Worm (Caenorhabditis elegans) whole organism, L2 larva: ENCODE data around the gene pnn-1.

ENCODE experiments used
- F13H6.1 ChIP-seq: sonication (generic microtip); optimal IDR thresholded peaks from 2 replicates; lab custom pipeline; 2016; ENCODE audit warnings: missing genetic modification characterization, missing compliant biosample characterization
- R02D3.7 ChIP-seq: fragments of 150-350 bp; optimal IDR thresholded peaks from 2 replicates; lab custom pipeline; 2014; ENCODE audit warnings: missing biosample characterization, missing genetic modification characterization
- Y55F3AM.14 ChIP-seq: fragments of 200-800 bp; sonication (Bioruptor generic); optimal IDR thresholded peaks from 2 replicates; lab custom pipeline; 2018; ENCODE audit warnings: mild to moderate bottlenecking, missing genetic modification characterization, missing compliant biosample characterization
- ZK546.5 ChIP-seq: sonication (generic microtip); optimal IDR thresholded peaks from 2 replicates; lab custom pipeline; 2017; ENCODE audit warnings: missing biosample characterization, missing genetic modification characterization
- ama-1 ChIP-seq: fragments of 150-350 bp; optimal IDR thresholded peaks from 2 replicates; lab custom pipeline; 2018; ENCODE audit warnings: inconsistent platforms
- blmp-1 ChIP-seq: sonication (generic microtip); optimal IDR thresholded peaks from 2 replicates; lab custom pipeline; 2017; ENCODE audit warnings: missing genetic modification characterization, mild to moderate bottlenecking, missing compliant biosample characterization, antibody characterized with exemption, moderate library complexity; ENCODE audit not compliant: insufficient read depth
- crh-2 ChIP-seq: sonication (generic microtip); optimal IDR thresholded peaks from 2 replicates; lab custom pipeline; 2017; ENCODE audit warnings: missing biosample characterization, missing genetic modification characterization
- dmd-4 ChIP-seq: sonication (generic microtip); optimal IDR thresholded peaks from 2 replicates; lab custom pipeline; 2017; ENCODE audit warnings: missing biosample characterization, missing genetic modification characterization
- egl-27 ChIP-seq: sonication (generic microtip); optimal IDR thresholded peaks from 3 replicates; lab custom pipeline; 2017; ENCODE audit warnings: missing biosample characterization, missing genetic modification reagents, missing genetic modification characterization
- elt-1 ChIP-seq: fragments of 150-350 bp; optimal IDR thresholded peaks from 2 replicates; lab custom pipeline; 2014; ENCODE audit warnings: missing biosample characterization, missing genetic modification characterization
- elt-3 ChIP-seq: sonication (generic microtip); optimal IDR thresholded peaks from 2 replicates; lab custom pipeline; 2017; ENCODE audit warnings: missing biosample characterization, missing genetic modification characterization
- fos-1 ChIP-seq: fragments of 150-350 bp; optimal IDR thresholded peaks from 2 replicates; lab custom pipeline; 2014; ENCODE audit warnings: missing biosample characterization, missing genetic modification characterization
- gmeb-1 ChIP-seq: fragments of 150-350 bp; optimal IDR thresholded peaks from 2 replicates; lab custom pipeline; 2014; ENCODE audit warnings: missing biosample characterization, missing genetic modification characterization
- lin-11 ChIP-seq: fragments of 150-350 bp; sonication (generic microtip); optimal IDR thresholded peaks from 2 replicates; lab custom pipeline; 2014; ENCODE audit warnings: missing biosample characterization, missing genetic modification characterization, inconsistent platforms, mixed read lengths
- lin-13 ChIP-seq: fragments of 150-350 bp; optimal IDR thresholded peaks from 2 replicates; lab custom pipeline; 2014; ENCODE audit warnings: missing biosample characterization, missing genetic modification reagents, missing genetic modification characterization
- lin-39 ChIP-seq: fragments of 150-350 bp; optimal IDR thresholded peaks from 2 replicates; lab custom pipeline; 2014; ENCODE audit warnings: missing biosample characterization, missing genetic modification reagents, missing genetic modification characterization
- lsy-2 ChIP-seq, 2 experiments: fragments of 150-350 bp in 1 of 2; sonication (generic microtip) in 1 of 2; optimal IDR thresholded peaks; 2 replicates each; lab custom pipeline; 2014 to 2017; ENCODE audit warnings: missing biosample characterization in 2 of 2, missing genetic modification characterization in 2 of 2
- mab-5 ChIP-seq: fragments of 150-350 bp; optimal IDR thresholded peaks from 2 replicates; lab custom pipeline; 2014; ENCODE audit warnings: missing biosample characterization, missing genetic modification characterization
- mbf-1 ChIP-seq: sonication (generic microtip); optimal IDR thresholded peaks from 2 replicates; lab custom pipeline; 2017; ENCODE audit warnings: missing biosample characterization, missing genetic modification characterization
- mdl-1 ChIP-seq, 2 experiments: fragments of 150-350 bp in 1 of 2; sonication (generic microtip) in 1 of 2; optimal IDR thresholded peaks; 2 replicates each; lab custom pipeline; 2017; ENCODE audit warnings: missing biosample characterization in 2 of 2, missing genetic modification characterization in 2 of 2
- nhr-10 ChIP-seq: sonication (generic microtip); optimal IDR thresholded peaks from 2 replicates; lab custom pipeline; 2017; ENCODE audit warnings: missing biosample characterization, missing genetic modification characterization
- nhr-11 ChIP-seq: fragments of 150-350 bp; optimal IDR thresholded peaks from 2 replicates; lab custom pipeline; 2014; ENCODE audit warnings: missing biosample characterization, missing genetic modification characterization
- nhr-12 ChIP-seq: fragments of 150-350 bp; optimal IDR thresholded peaks from 2 replicates; lab custom pipeline; 2014; ENCODE audit warnings: missing biosample characterization, missing genetic modification characterization
- nhr-129 ChIP-seq: fragments of 150-350 bp; optimal IDR thresholded peaks from 2 replicates; lab custom pipeline; 2014; ENCODE audit warnings: missing biosample characterization, missing genetic modification characterization
- nhr-21 ChIP-seq: fragments of 150-350 bp; optimal IDR thresholded peaks from 2 replicates; lab custom pipeline; 2014; ENCODE audit warnings: missing biosample characterization, missing genetic modification characterization
- nhr-23 ChIP-seq: fragments of 150-350 bp; optimal IDR thresholded peaks from 2 replicates; lab custom pipeline; 2014; ENCODE audit warnings: missing biosample characterization, missing genetic modification reagents, missing genetic modification characterization
- nhr-237 ChIP-seq: fragments of 150-350 bp; optimal IDR thresholded peaks from 2 replicates; lab custom pipeline; 2014; ENCODE audit warnings: missing biosample characterization, missing genetic modification characterization
- nhr-25 ChIP-seq: fragments of 150-350 bp; sonication (generic microtip); optimal IDR thresholded peaks from 3 replicates; lab custom pipeline; 2014; ENCODE audit warnings: missing biosample characterization, missing genetic modification characterization
- nhr-6 ChIP-seq: fragments of 150-350 bp; optimal IDR thresholded peaks from 2 replicates; lab custom pipeline; 2014; ENCODE audit warnings: missing biosample characterization, missing genetic modification characterization
- nhr-77 ChIP-seq: fragments of 150-350 bp; optimal IDR thresholded peaks from 2 replicates; lab custom pipeline; 2014; ENCODE audit warnings: missing biosample characterization, missing genetic modification characterization
- skn-1 ChIP-seq: sonication (generic microtip); optimal IDR thresholded peaks from 2 replicates; lab custom pipeline; 2017; ENCODE audit warnings: missing biosample characterization, missing genetic modification characterization
- sma-3 ChIP-seq: sonication (generic microtip); optimal IDR thresholded peaks from 2 replicates; lab custom pipeline; 2016; ENCODE audit warnings: missing genetic modification reagents, missing genetic modification characterization, missing compliant biosample characterization
- sma-9 ChIP-seq, 2 experiments: fragments of 150-350 bp in 1 of 2; sonication (generic microtip) in 1 of 2; optimal IDR thresholded peaks; 2 replicates each; lab custom pipeline; 2014 to 2016; ENCODE audit warnings: missing genetic modification characterization in 2 of 2, mild to moderate bottlenecking in 1 of 2, missing biosample characterization in 1 of 2, missing compliant biosample characterization in 1 of 2, missing genetic modification reagents in 1 of 2, moderate library complexity in 1 of 2
- snpc-4 ChIP-seq: fragments of 150-350 bp; optimal IDR thresholded peaks from 2 replicates; lab custom pipeline; 2014; ENCODE audit warnings: missing biosample characterization, missing genetic modification characterization
- unc-55 ChIP-seq: fragments of 150-350 bp; sonication (generic microtip); optimal IDR thresholded peaks from 3 replicates; lab custom pipeline; 2014; ENCODE audit warnings: missing biosample characterization, missing genetic modification reagents, missing genetic modification characterization
- unc-62 ChIP-seq: fragments of 150-350 bp; optimal IDR thresholded peaks from 2 replicates; lab custom pipeline; 2014; ENCODE audit warnings: missing biosample characterization, missing genetic modification reagents, missing genetic modification characterization
- zag-1 ChIP-seq: fragments of 150-350 bp; optimal IDR thresholded peaks from 2 replicates; lab custom pipeline; 2014; ENCODE audit warnings: missing biosample characterization, missing genetic modification characterization
- ztf-1 ChIP-seq: fragments of 200-800 bp; sonication (Bioruptor generic); conservative IDR thresholded peaks from 2 replicates; pipeline ENCODE4 v1.3.6; 2022; ENCODE audit warnings: missing genetic modification characterization, missing compliant biosample characterization
- ztf-11 ChIP-seq: sonication (generic microtip); optimal IDR thresholded peaks from 2 replicates; lab custom pipeline; 2017; ENCODE audit warnings: missing biosample characterization, missing genetic modification characterization
- ztf-4 ChIP-seq: fragments of 150-350 bp; optimal IDR thresholded peaks from 2 replicates; lab custom pipeline; 2014; ENCODE audit warnings: missing biosample characterization, missing genetic modification characterization

pnn-1 gene

ce11 chrV:13009843-13010242 lies 38.9 kb downstream of the pnn-1 start (continued):
- peak in 1 of 2 experiments; percentile 49 for TF ChIP-seq lsy-2 (tag; optimal IDR thresholded peaks at IDR 0.05; lab: Kevin White, UChicago)
- TF ChIP-seq elt-3 (tag; lab: Kevin White, UChicago): no peak
- no peak for TF ChIP-seq ztf-4 (tag; lab: Kevin White, UChicago)
- TF ChIP-seq unc-55: peak; percentile 32
- TF ChIP-seq sma-9 (GFP tag; optimal IDR thresholded peaks at IDR 0.05; lab: Kevin White, UChicago): no peak
- no peak for TF ChIP-seq sma-9 (tag; optimal IDR thresholded peaks at IDR 0.05; lab: Kevin White, UChicago)
- TF ChIP-seq ztf-11 (tag; lab: Kevin White, UChicago): no peak
- TF ChIP-seq, all 48 proteins: peak for 8

ce11 chrV:13011904-13012303 lies 41.0 kb downstream of the pnn-1 start:
- TF ChIP-seq crh-2 (tag; lab: Kevin White, UChicago): peak; percentile 92
- TF ChIP-seq F13H6.1 (tag; lab: Kevin White, UChicago): peak; percentile 42
- TF ChIP-seq nhr-237 (tag; lab: Kevin White, UChicago): no peak
- TF ChIP-seq nhr-11 (tag; lab: Kevin White, UChicago): no peak
- peak; percentile 78 for TF ChIP-seq sma-9 (GFP tag; optimal IDR thresholded peaks at IDR 0.05; lab: Kevin White, UChicago)
- no peak for TF ChIP-seq sma-9 (tag; optimal IDR thresholded peaks at IDR 0.05; lab: Kevin White, UChicago)
- no peak for TF ChIP-seq unc-62 (GFP tag; lab: Kevin White, UChicago)
- TF ChIP-seq mbf-1 (tag; lab: Kevin White, UChicago): no peak
- TF ChIP-seq zag-1: no peak
- no peak for TF ChIP-seq R02D3.7
- TF ChIP-seq gmeb-1: peak; percentile 22
- TF ChIP-seq fos-1 (tag; lab: Kevin White, UChicago): peak; percentile 28
- TF ChIP-seq lin-13 (GFP tag; lab: Kevin White, UChicago): no peak
- TF ChIP-seq elt-1: no peak
- TF ChIP-seq nhr-25: no peak
- no peak for TF ChIP-seq ama-1
- TF ChIP-seq nhr-129: no peak
- TF ChIP-seq unc-55: no peak

- no peak for TF ChIP-seq snpc-4 (tag; lab: Kevin White, UChicago)
These were observed 42.2 kb downstream of the pnn-1 start, which contains the start of gene try-10 for ce11 chrV:13013158-13013557. TSS of gene try-10 (minus strand) at chrV:13013258.

- no peak for TF ChIP-seq lin-11 (tag; lab: Kevin White, UChicago)
- TF ChIP-seq mab-5 (tag; lab: Kevin White, UChicago): no peak
- no peak for TF ChIP-seq nhr-21 (tag; lab: Kevin White, UChicago)
- no peak for TF ChIP-seq snpc-4 (tag; lab: Kevin White, UChicago)
- no peak for TF ChIP-seq lin-39
- TF ChIP-seq lsy-2 (tag; optimal IDR thresholded peaks at IDR 0.05; lab: Kevin White, UChicago): no peak
- TF ChIP-seq, all 48 proteins: peak for 0
These were observed 42.9 kb downstream of the pnn-1 start, which contains the start of gene F15B9.6 for ce11 chrV:13013844-13014243. TSS of gene F15B9.6 (plus strand) at chrV:13014144.

ce11 chrV:13018233-13018632 lies 47.3 kb downstream of the pnn-1 start:
- no peak for TF ChIP-seq sma-9 (GFP tag; optimal IDR thresholded peaks at IDR 0.05; lab: Kevin White, UChicago)
- no peak for TF ChIP-seq sma-9 (tag; optimal IDR thresholded peaks at IDR 0.05; lab: Kevin White, UChicago)
- no peak for TF ChIP-seq ztf-4 (tag; lab: Kevin White, UChicago)
- TF ChIP-seq elt-1: no peak
- TF ChIP-seq nhr-21 (tag; lab: Kevin White, UChicago): no peak
- TF ChIP-seq nhr-12 (tag; lab: Kevin White, UChicago): no peak
- no peak for TF ChIP-seq dmd-4 (tag; lab: Kevin White, UChicago)
- no peak for TF ChIP-seq nhr-23
- TF ChIP-seq nhr-10: no peak
- no peak for TF ChIP-seq Y55F3AM.14
- no peak for TF ChIP-seq egl-27 (tag; lab: Kevin White, UChicago)
- TF ChIP-seq elt-3 (tag; lab: Kevin White, UChicago): no peak
- no peak for TF ChIP-seq gmeb-1
- no peak for TF ChIP-seq nhr-77 (tag; lab: Kevin White, UChicago)
- no peak for TF ChIP-seq zag-1
- TF ChIP-seq lsy-2 (tag; optimal IDR thresholded peaks at IDR 0.05; lab: Kevin White, UChicago): no peak
- no peak for TF ChIP-seq ztf-11 (tag; lab: Kevin White, UChicago)

ce11 chrV:13018761-13019160 lies 47.9 kb downstream of the pnn-1 start, which contains the start of gene fmi-1:
TSS of gene fmi-1 (plus strand) at chrV:13019061.
- TF ChIP-seq elt-3 (tag; lab: Kevin White, UChicago) (no peak), gmeb-1 (no peak), crh-2 (tag; lab: Kevin White, UChicago) (no peak), ztf-4 (tag; lab: Kevin White, UChicago) (no peak), blmp-1 (no peak), sma-3 (no peak), mdl-1 (tag; optimal IDR thresholded peaks at IDR 0.05; lab: Kevin White, UChicago) (no peak), nhr-6 (tag; lab: Kevin White, UChicago) (no peak), unc-55 (no peak), nhr-12 (tag; lab: Kevin White, UChicago) (no peak), ama-1 (no peak), zag-1 (no peak), lin-39 (no peak), skn-1 (no peak), R02D3.7 (no peak), ztf-1 (GFP tag; lab: Robert Waterston, UW) (no peak), ztf-11 (tag; lab: Kevin White, UChicago) (no peak), ZK546.5 (no peak)
